Worm (Caenorhabditis elegans) whole organism, L3 larva: Measurements from ENCODE around the gene rde-11.
A peak's percentile ranks its signal among the peaks of the same experiment; 100 is the strongest.

Experiments used
- R02D3.7 ChIP-seq: fragments of 150-350 bp; optimal IDR thresholded peaks from 2 replicates; lab custom pipeline; 2014; ENCODE audit warnings: missing biosample characterization, missing genetic modification characterization
- ZK546.5 ChIP-seq: sonication (generic microtip); optimal IDR thresholded peaks from 2 replicates; lab custom pipeline; 2017; ENCODE audit warnings: missing biosample characterization, missing genetic modification characterization
- ama-1 ChIP-seq: fragments of 150-350 bp; optimal IDR thresholded peaks from 2 replicates; lab custom pipeline; 2018
- ceh-28 ChIP-seq: fragments of 150-350 bp; optimal IDR thresholded peaks from 2 replicates; lab custom pipeline; 2014; ENCODE audit warnings: missing biosample characterization, missing genetic modification reagents, missing genetic modification characterization
- ceh-82 ChIP-seq: fragments of 150-350 bp; optimal IDR thresholded peaks from 2 replicates; lab custom pipeline; 2014; ENCODE audit warnings: missing biosample characterization, missing genetic modification characterization
- ceh-9 ChIP-seq: sonication (generic microtip); optimal IDR thresholded peaks from 2 replicates; lab custom pipeline; 2018; ENCODE audit warnings: missing biosample characterization, missing genetic modification characterization
- daf-12 ChIP-seq: fragments of 150-350 bp; optimal IDR thresholded peaks from 2 replicates; lab custom pipeline; 2014; ENCODE audit warnings: missing biosample characterization, missing genetic modification reagents, missing genetic modification characterization
- egl-5 ChIP-seq: fragments of 150-350 bp; optimal IDR thresholded peaks from 2 replicates; lab custom pipeline; 2017; ENCODE audit warnings: missing biosample characterization, missing genetic modification reagents, missing genetic modification characterization, inconsistent platforms
- elt-1 ChIP-seq: fragments of 150-350 bp; optimal IDR thresholded peaks from 2 replicates; lab custom pipeline; 2014; ENCODE audit warnings: missing biosample characterization, missing genetic modification characterization
- elt-3 ChIP-seq, 3 experiments: fragments of 150-350 bp in 1 of 3; sonication (generic microtip) in 2 of 3; optimal IDR thresholded peaks; 2 replicates in 2 of 3; 4 replicates in 1 of 3; lab custom pipeline; 2014 to 2017; ENCODE audit warnings: missing biosample characterization in 3 of 3, missing genetic modification characterization in 3 of 3
- eor-1 ChIP-seq, 2 experiments: fragments of 150-350 bp; optimal IDR thresholded peaks; 2 replicates each; lab custom pipeline; 2014 to 2018; ENCODE audit warnings: missing biosample characterization in 2 of 2, missing genetic modification characterization in 2 of 2
- fkh-10 ChIP-seq: sonication (generic microtip); optimal IDR thresholded peaks from 2 replicates; lab custom pipeline; 2017; ENCODE audit warnings: missing biosample characterization, missing genetic modification reagents, missing genetic modification characterization
- fos-1 ChIP-seq: fragments of 150-350 bp; optimal IDR thresholded peaks from 2 replicates; lab custom pipeline; 2014; ENCODE audit warnings: missing biosample characterization, missing genetic modification characterization
- lin-15B ChIP-seq: fragments of 150-350 bp; optimal IDR thresholded peaks from 2 replicates; lab custom pipeline; 2014; ENCODE audit warnings: missing biosample characterization, missing genetic modification characterization
- lsy-12 ChIP-seq: sonication (generic microtip); optimal IDR thresholded peaks from 2 replicates; lab custom pipeline; 2016; ENCODE audit warnings: mild to moderate bottlenecking, missing genetic modification characterization, missing compliant biosample characterization
- mdl-1 ChIP-seq: fragments of 150-350 bp; optimal IDR thresholded peaks from 2 replicates; lab custom pipeline; 2014; ENCODE audit warnings: missing biosample characterization, missing genetic modification characterization
- mml-1 ChIP-seq: fragments of 150-350 bp; sonication (generic microtip); optimal IDR thresholded peaks from 3 replicates; lab custom pipeline; 2014; ENCODE audit warnings: missing biosample characterization, missing genetic modification characterization
- nfya-1 ChIP-seq: sonication (generic microtip); optimal IDR thresholded peaks from 2 replicates; lab custom pipeline; 2017; ENCODE audit warnings: missing genetic modification characterization, mild to moderate bottlenecking, missing compliant biosample characterization, antibody characterized with exemption, moderate library complexity; ENCODE audit not compliant: insufficient read depth
- nhr-11 ChIP-seq: fragments of 150-350 bp; optimal IDR thresholded peaks from 2 replicates; lab custom pipeline; 2014; ENCODE audit warnings: missing biosample characterization, missing genetic modification characterization
- nhr-12 ChIP-seq: fragments of 150-350 bp; optimal IDR thresholded peaks from 2 replicates; lab custom pipeline; 2014; ENCODE audit warnings: missing biosample characterization, missing genetic modification characterization
- nhr-23 ChIP-seq: fragments of 150-350 bp; optimal IDR thresholded peaks from 2 replicates; lab custom pipeline; 2014; ENCODE audit warnings: missing biosample characterization, missing genetic modification reagents, missing genetic modification characterization
- nhr-237 ChIP-seq: fragments of 150-350 bp; optimal IDR thresholded peaks from 2 replicates; lab custom pipeline; 2014; ENCODE audit warnings: missing biosample characterization, missing genetic modification characterization
- nhr-25 ChIP-seq: sonication (generic microtip); optimal IDR thresholded peaks from 2 replicates; lab custom pipeline; 2017; ENCODE audit warnings: missing biosample characterization, missing genetic modification characterization
- nhr-28 ChIP-seq: fragments of 150-350 bp; optimal IDR thresholded peaks from 2 replicates; lab custom pipeline; 2014; ENCODE audit warnings: missing biosample characterization, missing genetic modification characterization
- nhr-43 ChIP-seq: sonication (generic microtip); optimal IDR thresholded peaks from 2 replicates; lab custom pipeline; 2016; ENCODE audit warnings: mild to moderate bottlenecking, missing genetic modification characterization, missing compliant biosample characterization; ENCODE audit not compliant: poor library complexity, severe bottlenecking
- nhr-76 ChIP-seq: fragments of 150-350 bp; sonication (generic microtip); optimal IDR thresholded peaks from 5 replicates; lab custom pipeline; 2014; ENCODE audit warnings: missing biosample characterization, missing genetic modification characterization
- nhr-77 ChIP-seq: fragments of 150-350 bp; optimal IDR thresholded peaks from 2 replicates; lab custom pipeline; 2014; ENCODE audit warnings: missing biosample characterization, missing genetic modification characterization
- sea-2 ChIP-seq: fragments of 150-350 bp; sonication (generic microtip); optimal IDR thresholded peaks from 4 replicates; lab custom pipeline; 2014; ENCODE audit warnings: missing biosample characterization, missing genetic modification reagents, missing genetic modification characterization
- skn-1 ChIP-seq: fragments of 150-350 bp; optimal IDR thresholded peaks from 2 replicates; lab custom pipeline; 2014; ENCODE audit warnings: missing biosample characterization, missing genetic modification characterization
- tbx-2 ChIP-seq: sonication (generic microtip); optimal IDR thresholded peaks from 2 replicates; lab custom pipeline; 2016; ENCODE audit warnings: mild to moderate bottlenecking, missing genetic modification characterization, missing compliant biosample characterization
- unc-62 ChIP-seq: fragments of 150-350 bp; sonication (generic microtip); optimal IDR thresholded peaks from 4 replicates; lab custom pipeline; 2014; ENCODE audit warnings: missing biosample characterization, missing genetic modification reagents, missing genetic modification characterization
- zag-1 ChIP-seq: fragments of 150-350 bp; optimal IDR thresholded peaks from 2 replicates; lab custom pipeline; 2014; ENCODE audit warnings: missing biosample characterization, missing genetic modification characterization
- ztf-11 ChIP-seq: fragments of 150-350 bp; optimal IDR thresholded peaks from 2 replicates; lab custom pipeline; 2014; ENCODE audit warnings: missing biosample characterization, missing genetic modification characterization

Gene rde-11

DNA sequence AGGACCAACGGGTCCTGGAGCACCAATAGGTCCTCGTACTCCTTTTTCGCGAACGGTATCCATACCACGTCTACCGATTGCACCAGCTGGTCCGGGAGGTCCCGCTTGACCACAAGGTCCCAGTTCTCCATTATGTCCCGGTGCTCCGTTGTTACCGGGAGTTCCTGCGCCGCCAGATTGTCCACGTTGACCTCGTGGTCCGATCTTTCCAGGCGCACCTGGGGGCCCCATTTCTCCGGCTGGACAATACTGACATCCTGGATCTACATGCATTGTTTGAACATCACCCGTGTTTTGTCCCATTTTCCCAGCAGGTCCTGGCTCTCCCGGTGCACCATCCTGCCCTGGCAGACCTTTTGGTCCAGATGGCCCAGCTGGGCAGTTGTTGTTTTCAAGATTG, 39.0 kb upstream of the rde-11 start:
- no peak for TF ChIP-seq unc-62 (GFP tag; lab: Kevin White, UChicago)
- TF ChIP-seq fos-1 (tag; lab: Kevin White, UChicago), result no peak
- no peak for TF ChIP-seq mml-1 (tag; lab: Kevin White, UChicago)
- no peak for TF ChIP-seq nhr-76 (tag; lab: Kevin White, UChicago)

DNA sequence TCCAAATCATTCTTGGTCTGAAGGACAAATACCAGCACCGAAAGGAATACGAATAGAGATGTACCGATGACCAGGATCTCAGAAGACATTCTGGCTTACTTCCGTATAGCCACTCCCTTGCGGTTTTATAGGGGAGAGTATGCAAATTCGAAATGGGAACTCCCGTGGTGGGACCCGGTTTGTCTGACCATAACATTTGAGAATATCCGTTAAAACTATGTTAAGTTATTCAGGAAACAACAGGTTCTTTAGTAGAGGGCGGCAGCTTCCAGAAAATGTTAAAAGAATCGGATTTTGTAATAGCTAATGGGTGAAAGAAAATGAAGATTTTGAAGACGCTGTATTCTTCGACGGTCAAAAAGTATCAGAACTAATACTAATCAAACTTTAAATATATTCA, 37.8 kb upstream of the rde-11 start, which contains the start of gene col-131:
Gene col-131, minus strand, starts transcription at position 101 of the 400 bp plus-strand sequence.
- no peak for TF ChIP-seq nhr-77 (tag; lab: Kevin White, UChicago)
- no peak for TF ChIP-seq daf-12 (tag; lab: Kevin White, UChicago)
- no peak for TF ChIP-seq ceh-82 (tag; lab: Kevin White, UChicago)
- TF ChIP-seq nhr-237 (tag; lab: Kevin White, UChicago), result no peak
- no peak for TF ChIP-seq ztf-11 (tag; lab: Kevin White, UChicago)
- TF ChIP-seq eor-1 (tag; optimal IDR thresholded peaks at IDR 0.05; lab: Kevin White, UChicago), result no peak
- no peak for TF ChIP-seq sea-2

DNA sequence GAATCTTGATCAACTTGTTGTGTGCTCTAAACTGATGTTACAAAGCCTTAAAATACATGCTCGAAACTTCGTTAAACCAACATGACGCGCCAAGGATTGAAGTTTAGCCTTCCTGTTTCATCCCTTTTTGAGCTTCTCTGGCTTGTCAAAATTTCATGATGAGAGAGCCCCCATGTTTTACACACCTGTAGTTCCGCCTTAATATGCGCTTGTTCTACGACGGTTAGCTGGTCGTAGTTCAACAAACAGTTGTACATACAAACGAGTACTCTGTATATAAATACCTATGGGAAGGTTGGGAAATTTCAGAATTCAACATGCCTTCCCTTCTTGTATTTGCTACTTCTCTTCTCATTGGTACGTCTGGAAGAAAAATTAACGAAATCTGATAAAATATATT, 36.5 kb upstream of the rde-11 start, which contains the start of gene scl-6:
Gene scl-6, plus strand, starts transcription at position 301 of the 400 bp plus-strand sequence.
- no peak for TF ChIP-seq R02D3.7 (tag; lab: Kevin White, UChicago)
- no peak for TF ChIP-seq nhr-11 (tag; lab: Kevin White, UChicago)
- TF ChIP-seq, all 47 proteins: peak for 0

DNA sequence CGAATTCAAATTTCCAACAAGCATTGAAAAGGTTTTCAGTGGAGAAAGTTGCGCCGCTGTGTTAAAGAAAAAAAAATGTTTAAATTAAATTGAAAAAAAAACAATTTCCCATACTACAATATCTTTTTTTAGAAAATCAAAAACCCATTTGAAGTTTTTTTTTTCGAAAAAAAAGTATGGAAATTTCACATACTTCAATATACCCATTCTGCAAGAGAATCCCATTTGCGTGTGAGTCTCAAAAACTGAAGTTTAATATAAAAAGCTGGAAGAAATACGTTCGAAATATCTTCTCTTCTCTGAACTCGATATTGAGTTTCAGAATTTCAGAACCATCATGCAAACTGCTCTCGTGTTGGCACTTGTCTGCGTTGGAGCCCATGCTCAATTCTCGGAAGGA, 34.9 kb upstream of the rde-11 start, which contains the start of gene scl-7:
Gene scl-7, plus strand, starts transcription at position 301 of the 400 bp plus-strand sequence.
- no peak for TF ChIP-seq lin-15B
- TF ChIP-seq fos-1 (tag; lab: Kevin White, UChicago), result no peak

DNA sequence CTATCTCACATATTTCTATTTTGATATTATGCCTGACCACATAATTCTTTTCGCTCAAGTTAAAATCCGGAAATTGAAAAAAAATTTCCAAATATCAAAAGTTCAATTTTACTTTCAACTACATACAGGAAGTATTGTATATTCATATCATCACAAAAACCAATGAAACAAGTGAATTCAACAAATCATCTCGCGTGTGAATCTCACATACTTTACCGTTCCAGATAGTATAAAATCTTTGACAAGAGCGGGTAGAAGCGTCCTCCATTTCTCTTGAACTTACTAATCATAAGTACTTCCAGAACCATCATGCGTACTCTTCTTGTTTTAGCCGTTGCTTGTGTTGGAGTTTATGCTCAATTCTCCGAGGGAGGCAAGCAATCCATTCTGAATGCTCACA, 33.6 kb upstream of the rde-11 start, which contains the start of gene scl-8:
Gene scl-8, plus strand, starts transcription at position 301 of the 400 bp plus-strand sequence.
- TF ChIP-seq nhr-28 (no peak), ceh-9 (no peak), skn-1 (no peak), egl-5 (no peak), ZK546.5 (tag; lab: Kevin White, UChicago) (no peak), ceh-82 (tag; lab: Kevin White, UChicago) (no peak)
- TF ChIP-seq, all 47 proteins: peak for 0

DNA sequence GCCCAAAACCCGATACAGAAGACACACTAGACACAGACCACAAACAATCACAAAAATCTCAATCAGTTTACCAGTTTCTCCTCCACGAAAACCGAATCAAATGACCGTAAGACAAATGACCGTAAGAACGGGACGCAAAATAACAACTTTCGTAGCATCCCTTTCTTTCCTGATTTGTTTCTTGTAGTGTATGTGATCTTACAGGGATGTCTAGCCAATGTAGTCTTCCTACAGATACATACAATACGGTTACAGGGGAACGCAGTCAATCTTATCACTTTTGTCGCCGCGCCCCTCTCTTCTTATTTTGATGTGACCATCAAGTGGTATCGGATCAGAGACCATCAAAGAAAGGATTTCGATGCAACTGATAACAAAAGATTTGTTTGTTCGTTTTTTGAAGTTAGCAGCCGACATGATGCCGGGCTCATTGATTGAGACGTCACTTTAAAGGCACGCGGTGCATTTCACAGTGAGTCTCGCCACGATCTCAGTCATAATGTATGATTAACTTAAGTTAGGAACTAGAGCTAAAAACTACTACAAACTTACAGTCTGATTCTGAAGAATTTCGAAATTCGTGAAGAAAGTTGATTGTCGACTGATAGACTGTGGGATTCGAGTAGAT, 29.3 kb upstream of the rde-11 start:
- TF ChIP-seq elt-1 (tag; lab: Kevin White, UChicago) (no peak), fkh-10 (GFP tag; lab: Kevin White, UChicago) (no peak), nhr-23 (peak; percentile 51), tbx-2 (no peak), zag-1 (tag; lab: Kevin White, UChicago) (no peak), lsy-12 (tag; lab: Kevin White, UChicago) (no peak), mml-1 (tag; lab: Kevin White, UChicago) (no peak), ama-1 (lab: Kevin White, UChicago) (no peak), nhr-77 (tag; lab: Kevin White, UChicago) (no peak), mdl-1 (tag; lab: Kevin White, UChicago) (no peak), ceh-28 (tag; lab: Kevin White, UChicago) (no peak), elt-3 (tag; optimal IDR thresholded peaks at IDR 0.05; lab: Kevin White, UChicago) (peak in 2 of 3 experiments; percentile 43 to 47), nhr-25 (tag; lab: Kevin White, UChicago) (peak; percentile 17), egl-5 (no peak), nhr-43 (tag; lab: Kevin White, UChicago) (peak; percentile 63), nfya-1 (tag; lab: Kevin White, UChicago) (no peak), skn-1 (no peak), nhr-12 (tag; lab: Kevin White, UChicago) (no peak)
